Worm (Caenorhabditis elegans): ENCODE results near the gene F26G1.11.

The F26G1.11 gene

ce11 chrII:4747063-4747462 lies 29.9 kb upstream of the F26G1.11 start (continued):
- no peak for TF ChIP-seq nhr-6 (tag; optimal IDR thresholded peaks at IDR 0.05)
- TF ChIP-seq nhr-48 (tag; optimal IDR thresholded peaks at IDR 0.05): peak; percentile 62
- TF ChIP-seq aly-2 (tag; optimal IDR thresholded peaks at IDR 0.05): no peak
- TF ChIP-seq ceh-82 (tag; optimal IDR thresholded peaks at IDR 0.05): no peak
- peak; percentile 5 for TF ChIP-seq hlh-11 (tag; optimal IDR thresholded peaks at IDR 0.05)

ce11 chrII:4747697-4748096 lies 29.2 kb upstream of the F26G1.11 start:
- TF ChIP-seq lin-39 (tag; optimal IDR thresholded peaks at IDR 0.05) (no peak), dmd-9 (GFP tag; IDR thresholded peaks at IDR 0.05) (no peak), ama-1 (optimal IDR thresholded peaks at IDR 0.05) (no peak), mxl-2 (GFP tag; conservative IDR thresholded peaks at IDR 0.05) (no peak), lsy-2 (tag; optimal IDR thresholded peaks at IDR 0.05) (peak in 1 of 2 experiments; percentile 2), ztf-11 (tag; optimal IDR thresholded peaks at IDR 0.05) (no peak), sdz-12 (GFP tag; optimal IDR thresholded peaks at IDR 0.05) (no peak), saeg-2 (GFP tag; IDR thresholded peaks at IDR 0.05) (no peak), daf-12 (tag; optimal IDR thresholded peaks at IDR 0.05) (no peak), hlh-30 (tag; optimal IDR thresholded peaks at IDR 0.05; ENCODE audit: insufficient read depth) (peak; percentile 26)

- TF ChIP-seq unc-39 (tag; optimal IDR thresholded peaks at IDR 0.05): no peak
- TF ChIP-seq dmd-8 (GFP tag; IDR thresholded peaks at IDR 0.05): no peak
- TF ChIP-seq fos-1 (tag; optimal IDR thresholded peaks at IDR 0.05): no peak
- peak; percentile 4 for TF ChIP-seq hlh-11 (tag; optimal IDR thresholded peaks at IDR 0.05)
- TF ChIP-seq attf-4 (tag; optimal IDR thresholded peaks at IDR 0.05): no peak
- no peak for TF ChIP-seq unc-130 (GFP tag; optimal IDR thresholded peaks at IDR 0.05)
- TF ChIP-seq lir-3 (tag; optimal IDR thresholded peaks at IDR 0.05): no peak
- no peak for TF ChIP-seq lin-15B (tag; optimal IDR thresholded peaks at IDR 0.05)
- no peak for TF ChIP-seq ZK337.2 (GFP tag; IDR thresholded peaks at IDR 0.05)
- no peak for TF ChIP-seq ztf-11 (tag; optimal IDR thresholded peaks at IDR 0.05)
- TF ChIP-seq ceh-20 (GFP tag; IDR thresholded peaks at IDR 0.05): 0 out of 2 replicates have a peak, but pooled peaks have one; percentile 14
- TF ChIP-seq ctbp-1 (GFP tag; IDR thresholded peaks at IDR 0.05): no peak
- no peak for TF ChIP-seq daf-8 (GFP tag; IDR thresholded peaks at IDR 0.05)
- no peak for TF ChIP-seq fkh-10 (GFP tag; optimal IDR thresholded peaks at IDR 0.05)
- no peak for TF ChIP-seq F37D6.2 (tag; optimal IDR thresholded peaks at IDR 0.05)
- TF ChIP-seq mdt-29 (GFP tag; IDR thresholded peaks at IDR 0.05): peak; percentile 64; the same call in 1 of the 2 replicates
- peak; percentile 66 for TF ChIP-seq hlh-30 (tag; optimal IDR thresholded peaks at IDR 0.05; ENCODE audit: insufficient read depth)
- TF ChIP-seq skn-1 (tag; optimal IDR thresholded peaks at IDR 0.05): no peak
- TF ChIP-seq daf-16 (GFP tag; optimal IDR thresholded peaks at IDR 0.05): no peak
- TF ChIP-seq daf-16 (tag; optimal IDR thresholded peaks at IDR 0.05): no peak
- TF ChIP-seq ceh-32 (tag; optimal IDR thresholded peaks at IDR 0.05; ENCODE audit: poor library complexity): no peak
- no peak for TF ChIP-seq nhr-77 (tag; optimal IDR thresholded peaks at IDR 0.05)
- TF ChIP-seq zfp-3 (GFP tag; conservative IDR thresholded peaks at IDR 0.05): no peak
- no peak for TF ChIP-seq mxl-2 (GFP tag; conservative IDR thresholded peaks at IDR 0.05)
- no peak for TF ChIP-seq T20F7.1 (GFP tag; optimal IDR thresholded peaks at IDR 0.05)
- no peak for TF ChIP-seq spr-3 (GFP tag; optimal IDR thresholded peaks at IDR 0.05)
- TF ChIP-seq madf-5 (GFP tag; IDR thresholded peaks at IDR 0.05): no peak
- no peak for TF ChIP-seq rbr-2 (tag; optimal IDR thresholded peaks at IDR 0.05)
- no peak for TF ChIP-seq pqm-1 (tag; optimal IDR thresholded peaks at IDR 0.05)
- no peak for TF ChIP-seq ceh-28 (tag; optimal IDR thresholded peaks at IDR 0.05)
- no peak for TF ChIP-seq egl-27 (tag; optimal IDR thresholded peaks at IDR 0.05)
- no peak for TF ChIP-seq dpl-1 (GFP tag; optimal IDR thresholded peaks at IDR 0.05)
- no peak for TF ChIP-seq ceh-44 (GFP tag; IDR thresholded peaks at IDR 0.05)
- no peak for TF ChIP-seq madf-9 (GFP tag; conservative IDR thresholded peaks at IDR 0.05)
Observed at ce11 chrII:4748374-4748773, 28.6 kb upstream of the F26G1.11 start.

All from whole organism, L4 larva.